Fruit fly (Drosophila melanogaster): ENCODE measurements around the gene CG2694.

Gene CG2694

DNA sequence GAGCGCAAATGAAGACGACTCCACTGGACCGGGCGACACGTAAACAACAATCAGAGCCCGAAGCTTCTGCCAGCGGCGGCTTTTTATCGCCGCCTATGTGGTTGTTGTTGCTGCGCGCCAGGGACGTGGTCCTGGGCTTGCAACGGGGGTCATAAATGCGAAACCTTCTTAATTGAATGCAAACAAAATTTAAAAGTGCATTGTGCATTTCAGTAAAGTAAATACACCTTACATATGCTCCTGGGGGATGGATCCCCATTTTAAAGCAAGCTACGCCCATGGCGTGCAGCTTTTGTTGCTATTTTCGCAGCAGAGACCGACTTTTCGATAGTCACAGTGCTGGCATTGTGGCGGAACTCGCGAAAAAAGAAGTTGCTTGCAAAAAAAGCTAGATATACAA lies 10.2 kb upstream of the CG2694 start, which contains the start of gene Ugalt (continued):
- TF ChIP-seq CG17802 (tag; optimal IDR thresholded peaks at IDR 0.05) (peak; percentile 97), trh (GFP tag; optimal IDR thresholded peaks at IDR 0.05) (peak; percentile 100), CG16815 (GFP tag; optimal IDR thresholded peaks at IDR 0.05) (peak; percentile 100), vvl (GFP tag; IDR thresholded peaks at IDR 0.05) (peak; percentile 100), Camta (GFP tag; optimal IDR thresholded peaks at IDR 0.05) (peak; percentile 100), CG43689 (GFP tag; IDR thresholded peaks at IDR 0.05) (peak; percentile 100), nerfin-1 (tag; optimal IDR thresholded peaks at IDR 0.05) (peak; percentile 100), CG12104 (GFP tag; optimal IDR thresholded peaks at IDR 0.05) (peak; percentile 100), caup (GFP tag; optimal IDR thresholded peaks at IDR 0.05; ENCODE audit: severe bottlenecking) (peak; percentile 100), ATbp (GFP tag; optimal IDR thresholded peaks at IDR 0.05) (peak; percentile 100), Med (GFP tag) (peak; percentile 100), ewg (GFP tag; optimal IDR thresholded peaks at IDR 0.05) (peak; percentile 100), Nf-YB (GFP tag; optimal IDR thresholded peaks at IDR 0.05) (peak; percentile 94), CG34376 (GFP tag; optimal IDR thresholded peaks at IDR 0.05) (peak; percentile 100), bigmax (GFP tag; optimal IDR thresholded peaks at IDR 0.05) (peak; percentile 94), Doc3 (GFP tag; IDR thresholded peaks at IDR 0.05; ENCODE audit: partially characterized antibody) (no peak), nerfin-2 (GFP tag; IDR thresholded peaks at IDR 0.05; ENCODE audit: partially characterized antibody) (0 out of 2 replicates have a peak, but pooled peaks have one; percentile 27), Blimp-1 (GFP tag; optimal IDR thresholded peaks at IDR 0.05) (peak; percentile 100), lbe (GFP tag; optimal IDR thresholded peaks at IDR 0.05) (peak; percentile 99), CG17361 (GFP tag; IDR thresholded peaks at IDR 0.05) (peak; percentile 100), CG7839 (tag; optimal IDR thresholded peaks at IDR 0.05) (peak; percentile 100), Hmr (GFP tag; optimal IDR thresholded peaks at IDR 0.05) (peak; percentile 100), CG11560 (tag; IDR thresholded peaks at IDR 0.05) (peak; percentile 98), CG32772 (GFP tag; IDR thresholded peaks at IDR 0.05) (peak; percentile 100), CG6254 (GFP tag; optimal IDR thresholded peaks at IDR 0.05) (peak; percentile 99), insv (GFP tag; optimal IDR thresholded peaks at IDR 0.05) (peak; percentile 86 to 93), tio (GFP tag; optimal IDR thresholded peaks at IDR 0.05) (peak; percentile 100), CG14441 (GFP tag; IDR thresholded peaks at IDR 0.05) (peak; percentile 100), pita (GFP tag; optimal IDR thresholded peaks at IDR 0.05) (no peak), CG11398 (GFP tag; optimal IDR thresholded peaks at IDR 0.05) (peak; percentile 100), CG15479 (GFP tag; optimal IDR thresholded peaks at IDR 0.05) (peak; percentile 72), wek (GFP tag; optimal IDR thresholded peaks at IDR 0.05) (peak; percentile 100), ab (GFP tag; optimal IDR thresholded peaks at IDR 0.05) (peak; percentile 100), p53 (GFP tag; optimal IDR thresholded peaks at IDR 0.05) (peak; percentile 100), z (GFP tag; IDR thresholded peaks at IDR 0.05) (peak; percentile 93), CG3407 (GFP tag; optimal IDR thresholded peaks at IDR 0.05) (peak; percentile 99), CG17186 (GFP tag; optimal IDR thresholded peaks at IDR 0.05) (peak; percentile 98), grn (GFP tag; optimal IDR thresholded peaks at IDR 0.05) (peak; percentile 99), CG15514 (GFP tag; optimal IDR thresholded peaks at IDR 0.05) (peak; percentile 97), rib (GFP tag; IDR thresholded peaks at IDR 0.05) (peak; percentile 100), Hr51 (GFP tag; optimal IDR thresholded peaks at IDR 0.05) (peak; percentile 100), Rfx (GFP tag; IDR thresholded peaks at IDR 0.05) (peak; percentile 100), CG14667 (GFP tag; IDR thresholded peaks at IDR 0.05) (peak; percentile 100), CG1832 (GFP tag; optimal IDR thresholded peaks at IDR 0.05) (peak; percentile 80), bbx (GFP tag; IDR thresholded peaks at IDR 0.05; ENCODE audit: partially characterized antibody) (peak; percentile 51), CG7987 (GFP tag; optimal IDR thresholded peaks at IDR 0.05) (peak; percentile 100), CG2129 (GFP tag; IDR thresholded peaks at IDR 0.05; ENCODE audit: partially characterized antibody) (no peak), Deaf1 (tag; optimal IDR thresholded peaks at IDR 0.05) (peak; percentile 95), repo (GFP tag; optimal IDR thresholded peaks at IDR 0.05) (peak; percentile 100)
